Fruit fly (Drosophila melanogaster) whole organism, embryonic: ENCODE results near the gene gcm.

Source experiments
- CG12299 ChIP-seq: fragments of 200-800 bp; sonication (Bioruptor generic); optimal IDR thresholded peaks from 2 replicates; lab custom pipeline; 2018; ENCODE audit warnings: missing biosample characterization, mild to moderate bottlenecking, missing genetic modification characterization
- CG12769 ChIP-seq: fragments of 200-800 bp; sonication (Bioruptor generic); optimal IDR thresholded peaks from 2 replicates; lab custom pipeline; 2019; ENCODE audit warnings: missing biosample characterization, mild to moderate bottlenecking, missing genetic modification characterization, moderate library complexity
- CG13123 ChIP-seq: fragments of 200-800 bp; sonication (Bioruptor generic); optimal IDR thresholded peaks from 2 replicates; lab custom pipeline; 2016; ENCODE audit warnings: missing biosample characterization, missing genetic modification characterization
- CG13424 ChIP-seq: fragments of 200-800 bp; sonication (Bioruptor generic); optimal IDR thresholded peaks from 2 replicates; lab custom pipeline; 2019; ENCODE audit warnings: missing biosample characterization, mild to moderate bottlenecking, missing genetic modification characterization, moderate library complexity
- CG14014 ChIP-seq: fragments of 200-800 bp; sonication (Bioruptor generic); IDR thresholded peaks from 2 replicates; pipeline ENCODE4 v1.3.6; 2022; ENCODE audit warnings: missing biosample characterization, missing genetic modification characterization
- CG1603 ChIP-seq: fragments of 200-800 bp; sonication (Bioruptor generic); optimal IDR thresholded peaks from 2 replicates; lab custom pipeline; 2019; ENCODE audit warnings: missing biosample characterization, mild to moderate bottlenecking, missing genetic modification characterization, moderate library complexity
- CG17802 ChIP-seq: fragments of 200-800 bp; sonication (Bioruptor generic); optimal IDR thresholded peaks from 2 replicates; lab custom pipeline; 2018; ENCODE audit warnings: missing biosample characterization, mild to moderate bottlenecking, missing genetic modification characterization, moderate library complexity
- CG30431 ChIP-seq: fragments of 200-800 bp; sonication (Bioruptor generic); optimal IDR thresholded peaks from 2 replicates; lab custom pipeline; 2017; ENCODE audit warnings: missing biosample characterization, missing genetic modification characterization
- CG34224 ChIP-seq: fragments of 200-800 bp; sonication (Bioruptor generic); IDR thresholded peaks from 3 replicates; pipeline ENCODE4 v1.3.6; 2022; ENCODE audit warnings: missing biosample characterization, missing genetic modification characterization; ENCODE audit not compliant: partially characterized antibody
- CG34376 ChIP-seq: fragments of 200-800 bp; sonication (Bioruptor generic); optimal IDR thresholded peaks from 2 replicates; lab custom pipeline; 2018; ENCODE audit warnings: missing biosample characterization, mild to moderate bottlenecking, missing genetic modification characterization
- CG42726 ChIP-seq: fragments of 200-800 bp; sonication (Bioruptor generic); IDR thresholded peaks from 2 replicates; pipeline ENCODE4 v1.3.6; 2022; ENCODE audit warnings: missing biosample characterization, missing genetic modification characterization; ENCODE audit not compliant: partially characterized antibody
- CTCF ChIP-seq: fragments of 200-800 bp; sonication (Bioruptor generic); optimal IDR thresholded peaks from 2 replicates; lab custom pipeline; 2017; ENCODE audit warnings: missing biosample characterization, mild to moderate bottlenecking, missing genetic modification characterization, moderate library complexity
- Dip2 ChIP-seq: fragments of 200-800 bp; sonication (Bioruptor generic); IDR thresholded peaks from 2 replicates; pipeline ENCODE4 v1.3.6; 2022; ENCODE audit warnings: missing biosample characterization, missing genetic modification characterization
- Fer3 ChIP-seq: fragments of 200-800 bp; sonication (Bioruptor generic); optimal IDR thresholded peaks from 2 replicates; lab custom pipeline; 2018; ENCODE audit warnings: missing biosample characterization, mild to moderate bottlenecking, missing genetic modification characterization, moderate library complexity
- GATAe ChIP-seq: fragments of 200-800 bp; sonication (Bioruptor generic); conservative IDR thresholded peaks from 2 replicates; pipeline ENCODE4 v1.3.6; 2022; ENCODE audit warnings: missing biosample characterization, missing genetic modification characterization
- Hey ChIP-seq: fragments of 200-800 bp; sonication (Bioruptor generic); optimal IDR thresholded peaks from 3 replicates; lab custom pipeline; 2018; ENCODE audit warnings: missing biosample characterization, mild to moderate bottlenecking, missing genetic modification characterization
- HmgZ ChIP-seq: fragments of 200-800 bp; sonication (Bioruptor generic); optimal IDR thresholded peaks from 2 replicates; lab custom pipeline; 2018; ENCODE audit warnings: missing biosample characterization, mild to moderate bottlenecking, missing genetic modification characterization
- Hmr ChIP-seq: fragments of 200-800 bp; sonication (Bioruptor generic); optimal IDR thresholded peaks from 3 replicates; lab custom pipeline; 2017; ENCODE audit warnings: mild to moderate bottlenecking, missing biosample characterization, missing genetic modification reagents, missing genetic modification characterization
- Hr78 ChIP-seq, 2 experiments: fragments of 200-800 bp in 1 of 2; fragments of >200 bp in 1 of 2; sonication (Bioruptor generic) in 1 of 2; optimal IDR thresholded peaks; 2 replicates each; lab custom pipeline; 2017 to 2019; ENCODE audit warnings: missing biosample characterization in 2 of 2, missing genetic modification characterization in 2 of 2, mild to moderate bottlenecking in 1 of 2, moderate library complexity in 1 of 2
- Nf-YB ChIP-seq: fragments of 200-800 bp; sonication (Bioruptor generic); optimal IDR thresholded peaks from 3 replicates; lab custom pipeline; 2019; ENCODE audit warnings: missing biosample characterization, mild to moderate bottlenecking, missing genetic modification characterization, moderate library complexity
- Rfx ChIP-seq: fragments of 200-800 bp; sonication (Bioruptor generic); IDR thresholded peaks from 2 replicates; pipeline ENCODE4 v1.3.6; 2022; ENCODE audit warnings: missing biosample characterization, missing genetic modification characterization
- Rx ChIP-seq: fragments of 200-800 bp; sonication (Bioruptor generic); IDR thresholded peaks from 2 replicates; pipeline ENCODE4 v1.3.6; 2022; ENCODE audit warnings: missing biosample characterization, missing genetic modification characterization
- btn ChIP-seq: fragments of 200-800 bp; sonication (Bioruptor generic); optimal IDR thresholded peaks from 2 replicates; lab custom pipeline; 2016; ENCODE audit warnings: missing biosample characterization, missing genetic modification characterization
- cg ChIP-seq: fragments of 200-800 bp; sonication (Bioruptor generic); optimal IDR thresholded peaks from 3 replicates; lab custom pipeline; 2019; ENCODE audit warnings: missing biosample characterization, mild to moderate bottlenecking, missing genetic modification characterization, moderate library complexity
- cwo ChIP-seq: fragments of 200-800 bp; sonication (Bioruptor generic); optimal IDR thresholded peaks from 3 replicates; lab custom pipeline; 2017; ENCODE audit warnings: missing biosample characterization, missing genetic modification characterization, mild to moderate bottlenecking, moderate library complexity, missing genetic modification reagents
- dmrt99B ChIP-seq: fragments of 200-800 bp; sonication (Bioruptor generic); optimal IDR thresholded peaks from 2 replicates; lab custom pipeline; 2018; ENCODE audit warnings: missing biosample characterization, mild to moderate bottlenecking, missing genetic modification characterization, moderate library complexity
- esg ChIP-seq: fragments of 200-800 bp; sonication (Bioruptor generic); conservative IDR thresholded peaks from 2 replicates; pipeline ENCODE4 v1.3.6; 2022; ENCODE audit warnings: missing biosample characterization, missing genetic modification characterization
- exex ChIP-seq: fragments of 200-800 bp; sonication (Bioruptor generic); optimal IDR thresholded peaks from 4 replicates; lab custom pipeline; 2018; ENCODE audit warnings: missing biosample characterization, mild to moderate bottlenecking, missing genetic modification characterization, moderate library complexity
- grn ChIP-seq: fragments of 200-800 bp; sonication (Bioruptor generic); optimal IDR thresholded peaks from 3 replicates; lab custom pipeline; 2017; ENCODE audit warnings: missing biosample characterization, missing genetic modification characterization
- gro ChIP-seq: fragments of 200-800 bp; sonication (Bioruptor generic); optimal IDR thresholded peaks from 2 replicates; lab custom pipeline; 2016; ENCODE audit warnings: missing biosample characterization, missing genetic modification characterization
- inv ChIP-seq: fragments of 200-800 bp; sonication (Bioruptor generic); IDR thresholded peaks from 2 replicates; pipeline ENCODE4 v1.3.6; 2022; ENCODE audit warnings: missing biosample characterization, missing genetic modification characterization; ENCODE audit not compliant: partially characterized antibody
- kay ChIP-seq: fragments of 200-800 bp; sonication (Bioruptor generic); optimal IDR thresholded peaks from 2 replicates; lab custom pipeline; 2016; ENCODE audit warnings: missing biosample characterization, missing genetic modification characterization
- kni ChIP-seq: fragments of 200-800 bp; sonication (Bioruptor generic); optimal IDR thresholded peaks from 3 replicates; lab custom pipeline; 2017; ENCODE audit warnings: mild to moderate bottlenecking, missing biosample characterization, missing genetic modification reagents, missing genetic modification characterization
- lab ChIP-seq: fragments of 200-800 bp; sonication (Bioruptor generic); optimal IDR thresholded peaks from 3 replicates; lab custom pipeline; 2017; ENCODE audit warnings: missing biosample characterization, missing genetic modification characterization, mild to moderate bottlenecking, moderate library complexity, missing genetic modification reagents
- lmd ChIP-seq: fragments of 200-800 bp; sonication (Bioruptor generic); IDR thresholded peaks from 2 replicates; pipeline ENCODE4 v1.3.6; 2022; ENCODE audit warnings: missing biosample characterization, missing genetic modification characterization
- mirr ChIP-seq: fragments of 200-800 bp; sonication (Bioruptor generic); optimal IDR thresholded peaks from 3 replicates; lab custom pipeline; 2018; ENCODE audit warnings: missing biosample characterization, mild to moderate bottlenecking, missing genetic modification characterization
- oc ChIP-seq: fragments of 200-800 bp; sonication (Bioruptor generic); optimal IDR thresholded peaks from 2 replicates; lab custom pipeline; 2018; ENCODE audit warnings: missing biosample characterization, mild to moderate bottlenecking, missing genetic modification characterization, moderate library complexity
- org-1 ChIP-seq: fragments of 200-800 bp; sonication (Bioruptor generic); optimal IDR thresholded peaks from 2 replicates; lab custom pipeline; 2017; ENCODE audit warnings: missing biosample characterization, missing genetic modification characterization
- pfk ChIP-seq: fragments of 200-800 bp; sonication (Bioruptor generic); optimal IDR thresholded peaks from 2 replicates; lab custom pipeline; 2018; ENCODE audit warnings: missing biosample characterization, mild to moderate bottlenecking, missing genetic modification characterization, moderate library complexity
- run ChIP-seq: fragments of 200-800 bp; sonication (Bioruptor generic); optimal IDR thresholded peaks from 3 replicates; lab custom pipeline; 2018; ENCODE audit warnings: missing biosample characterization, mild to moderate bottlenecking, missing genetic modification characterization
- sd ChIP-seq: fragments of 200-800 bp; sonication (Bioruptor generic); optimal IDR thresholded peaks from 3 replicates; lab custom pipeline; 2018; ENCODE audit warnings: missing biosample characterization, mild to moderate bottlenecking, missing genetic modification characterization, moderate library complexity
- sim ChIP-seq: fragments of 200-800 bp; sonication (Bioruptor generic); IDR thresholded peaks from 2 replicates; pipeline ENCODE4 v1.3.6; 2022; ENCODE audit warnings: missing biosample characterization, missing genetic modification characterization
- stc ChIP-seq: fragments of 200-800 bp; sonication (Bioruptor generic); IDR thresholded peaks from 2 replicates; pipeline ENCODE4 v1.3.6; 2022; ENCODE audit warnings: missing biosample characterization, missing genetic modification characterization
- sug ChIP-seq: fragments of 200-800 bp; optimal IDR thresholded peaks from 2 replicates; lab custom pipeline; 2019; ENCODE audit warnings: missing biosample characterization, mild to moderate bottlenecking, missing genetic modification characterization, moderate library complexity
- tgo ChIP-seq: fragments of 200-800 bp; sonication (Bioruptor generic); IDR thresholded peaks from 3 replicates; pipeline ENCODE4 v1.3.6; 2022; ENCODE audit warnings: missing biosample characterization, missing genetic modification characterization
- tup ChIP-seq: fragments of 200-800 bp; sonication (Bioruptor generic); optimal IDR thresholded peaks from 2 replicates; lab custom pipeline; 2016; ENCODE audit warnings: missing biosample characterization, mild to moderate bottlenecking, missing genetic modification characterization, moderate library complexity
- wek ChIP-seq: fragments of 200-800 bp; sonication (Bioruptor generic); optimal IDR thresholded peaks from 3 replicates; lab custom pipeline; 2018; ENCODE audit warnings: missing biosample characterization, mild to moderate bottlenecking, missing genetic modification characterization, moderate library complexity
- z ChIP-seq: fragments of 200-800 bp; sonication (Bioruptor generic); IDR thresholded peaks from 3 replicates; pipeline ENCODE4 v1.3.6; 2022; ENCODE audit warnings: missing biosample characterization, missing genetic modification characterization

Gene gcm

dm6 chr2L:9581582-9581981, at the start of gene gcm (continued):
- TF ChIP-seq CG34224 (GFP tag; lab: Robert Waterston, UW) (no peak), CG42726 (GFP tag; lab: Robert Waterston, UW) (no peak), CG17802 (tag; lab: Kevin White, UChicago) (no peak), Hmr (GFP tag; lab: Kevin White, UChicago) (no peak), Nf-YB (peak; percentile 98), Rx (GFP tag; lab: Robert Waterston, UW) (no peak), wek (GFP tag; lab: Kevin White, UChicago) (no peak), HmgZ (tag; lab: Kevin White, UChicago) (no peak)

- no peak for TF ChIP-seq tgo (GFP tag; lab: Robert Waterston, UW)
- TF ChIP-seq dmrt99B (tag; lab: Kevin White, UChicago) = no peak
- TF ChIP-seq z (GFP tag; lab: Robert Waterston, UW) = no peak
- no peak for TF ChIP-seq wek (GFP tag; lab: Kevin White, UChicago)
- no peak for TF ChIP-seq org-1 (GFP tag; lab: Kevin White, UChicago)
- no peak for TF ChIP-seq tup (GFP tag; lab: Kevin White, UChicago)
- no peak for TF ChIP-seq CG30431 (GFP tag; lab: Kevin White, UChicago)
- no peak for TF ChIP-seq stc (GFP tag; lab: Robert Waterston, UW)
- no peak for TF ChIP-seq lmd (GFP tag; lab: Robert Waterston, UW)
- no peak for TF ChIP-seq Fer3
- no peak for TF ChIP-seq CG12299
- no peak for TF ChIP-seq CG1603
Observed at dm6 chr2L:9625185-9625584, 43.6 kb upstream of the gcm start, which contains the start of gene CG31882. Gene CG31882, minus strand, starts transcription at chr2L:9625285.

dm6 chr2L:9619925-9620324, 38.4 kb upstream of the gcm start:
- peak; percentile 80 for TF ChIP-seq CG34376
- peak; percentile 6 for TF ChIP-seq lab (GFP tag; lab: Kevin White, UChicago)
- peak; percentile 22 for TF ChIP-seq Hey (tag; lab: Kevin White, UChicago)
- peak; percentile 91 for TF ChIP-seq sug (tag; lab: Kevin White, UChicago)
- TF ChIP-seq cwo = peak; percentile 41
- TF ChIP-seq exex = peak; percentile 95
- TF ChIP-seq gro (GFP tag; lab: Kevin White, UChicago) = peak; percentile 49
- TF ChIP-seq cg = peak; percentile 9
- TF ChIP-seq CTCF (GFP tag; lab: Kevin White, UChicago) = no peak
- TF ChIP-seq Rfx (GFP tag; lab: Robert Waterston, UW) = peak; percentile 29; the same call in 1 of the 2 replicates
- TF ChIP-seq grn (GFP tag; lab: Kevin White, UChicago) = peak; percentile 100
- no peak for TF ChIP-seq Dip2 (GFP tag; lab: Robert Waterston, UW)
- peak; percentile 52 for TF ChIP-seq HmgZ (tag; lab: Kevin White, UChicago)
- peak; percentile 87 for TF ChIP-seq sd (tag; lab: Kevin White, UChicago)
- TF ChIP-seq sim (GFP tag; lab: Robert Waterston, UW) = no peak
- TF ChIP-seq CG12769 (tag; lab: Kevin White, UChicago) = peak; percentile 59
- TF ChIP-seq inv = no peak
- no peak for TF ChIP-seq esg
- TF ChIP-seq run (tag; lab: Kevin White, UChicago) = peak; percentile 95
- TF ChIP-seq oc = no peak
- TF ChIP-seq pfk (GFP tag; lab: Kevin White, UChicago) = no peak
- peak; percentile 73 for TF ChIP-seq GATAe (GFP tag; lab: Robert Waterston, UW)
- TF ChIP-seq kay (GFP tag; lab: Kevin White, UChicago) = peak; percentile 54
- TF ChIP-seq CG14014 (GFP tag; lab: Robert Waterston, UW) = no peak
- TF ChIP-seq kni (GFP tag; lab: Kevin White, UChicago) = no peak
- TF ChIP-seq btn (GFP tag; lab: Kevin White, UChicago) = no peak
- TF ChIP-seq mirr (GFP tag; lab: Kevin White, UChicago) = peak; percentile 91
- no peak for TF ChIP-seq CG13123
- TF ChIP-seq Hr78 (GFP tag; optimal IDR thresholded peaks at IDR 0.05; lab: Kevin White, UChicago) = peak in 1 of 2 experiments; percentile 23
- TF ChIP-seq CG13424 (tag; lab: Kevin White, UChicago) = no peak
